Fruit fly (Drosophila melanogaster) whole organism, adult: Measurements from ENCODE around the gene pum.

ENCODE experiments used
- CG11617 ChIP-seq: fragments of 200-800 bp; sonication (Bioruptor generic); optimal IDR thresholded peaks from 2 replicates; lab custom pipeline; 2017; ENCODE audit warnings: mild to moderate bottlenecking, missing biosample characterization, missing genetic modification reagents, missing genetic modification characterization
- CG12768 ChIP-seq: fragments of 200-800 bp; sonication (Bioruptor generic); optimal IDR thresholded peaks from 2 replicates; lab custom pipeline; 2017; ENCODE audit warnings: missing biosample characterization, missing genetic modification characterization, mild to moderate bottlenecking, moderate library complexity, missing genetic modification reagents
- CG14711 ChIP-seq: fragments of 200-800 bp; sonication (Bioruptor generic); optimal IDR thresholded peaks from 2 replicates; lab custom pipeline; 2018; ENCODE audit warnings: missing biosample characterization, mild to moderate bottlenecking, missing genetic modification characterization, moderate library complexity
- CG1620 ChIP-seq: fragments of 200-800 bp; sonication (Bioruptor generic); optimal IDR thresholded peaks from 2 replicates; lab custom pipeline; 2016; ENCODE audit warnings: missing biosample characterization, missing genetic modification characterization
- CG33017 ChIP-seq: fragments of 200-800 bp; sonication (Bioruptor generic); optimal IDR thresholded peaks from 2 replicates; lab custom pipeline; 2018; ENCODE audit warnings: missing biosample characterization, mild to moderate bottlenecking, missing genetic modification characterization, moderate library complexity
- CG5204 ChIP-seq: fragments of 200-800 bp; sonication (Bioruptor generic); optimal IDR thresholded peaks from 2 replicates; lab custom pipeline; 2016; ENCODE audit warnings: missing biosample characterization, missing genetic modification characterization
- CG7045 ChIP-seq: fragments of 200-800 bp; sonication (Bioruptor generic); optimal IDR thresholded peaks from 2 replicates; lab custom pipeline; 2017; ENCODE audit warnings: missing biosample characterization, mild to moderate bottlenecking, missing genetic modification characterization
- CG7101 ChIP-seq: fragments of 200-800 bp; sonication (Bioruptor generic); optimal IDR thresholded peaks from 2 replicates; lab custom pipeline; 2018; ENCODE audit warnings: missing biosample characterization, mild to moderate bottlenecking, missing genetic modification characterization, moderate library complexity
- Clk ChIP-seq: fragments of 200-800 bp; sonication (Bioruptor generic); optimal IDR thresholded peaks from 2 replicates; lab custom pipeline; 2017; ENCODE audit warnings: missing biosample characterization, missing genetic modification characterization
- Crg-1 ChIP-seq: fragments of 200-800 bp; sonication (Bioruptor generic); optimal IDR thresholded peaks from 2 replicates; lab custom pipeline; 2016; ENCODE audit warnings: missing biosample characterization, missing genetic modification characterization
- Hr96 ChIP-seq: fragments of 200-800 bp; sonication (Bioruptor generic); optimal IDR thresholded peaks from 2 replicates; lab custom pipeline; 2016; ENCODE audit warnings: missing biosample characterization, missing genetic modification characterization
- Mnt ChIP-seq: fragments of 200-800 bp; sonication (Bioruptor generic); optimal IDR thresholded peaks from 2 replicates; lab custom pipeline; 2016; ENCODE audit warnings: missing biosample characterization, mild to moderate bottlenecking, missing genetic modification characterization
- bab1 ChIP-seq: fragments of 200-800 bp; sonication (Bioruptor generic); optimal IDR thresholded peaks from 3 replicates; lab custom pipeline; 2019; ENCODE audit warnings: missing biosample characterization, mild to moderate bottlenecking, missing genetic modification characterization, moderate library complexity
- cic ChIP-seq: fragments of 200-800 bp; sonication (Bioruptor generic); optimal IDR thresholded peaks from 2 replicates; lab custom pipeline; 2017; ENCODE audit warnings: missing biosample characterization, mild to moderate bottlenecking, missing genetic modification characterization, moderate library complexity
- cnc ChIP-seq, 2 experiments: fragments of >200 bp; optimal IDR thresholded peaks; 2 replicates each; lab custom pipeline; 2017
- kay ChIP-seq: fragments of 200-800 bp; sonication (Bioruptor generic); peaks from one replicate; lab custom pipeline; 2016; ENCODE audit warnings: missing biosample characterization, missing genetic modification characterization, borderline replicate concordance
- ovo ChIP-seq: fragments of 200-800 bp; sonication (Bioruptor generic); optimal IDR thresholded peaks from 2 replicates; lab custom pipeline; 2016; ENCODE audit warnings: missing biosample characterization, missing genetic modification characterization
- pad ChIP-seq: fragments of 200-800 bp; sonication (Bioruptor generic); optimal IDR thresholded peaks from 3 replicates; lab custom pipeline; 2017; ENCODE audit warnings: missing biosample characterization, missing genetic modification characterization, mild to moderate bottlenecking, moderate library complexity, missing genetic modification reagents
- tj ChIP-seq: fragments of 200-800 bp; sonication (Bioruptor generic); optimal IDR thresholded peaks from 3 replicates; lab custom pipeline; 2017; ENCODE audit warnings: missing biosample characterization, mild to moderate bottlenecking, missing genetic modification characterization, moderate library complexity
- toe ChIP-seq: fragments of 200-800 bp; sonication (Bioruptor generic); optimal IDR thresholded peaks from 2 replicates; lab custom pipeline; 2016; ENCODE audit warnings: missing biosample characterization, missing genetic modification characterization

The pum gene

dm6 chr3R:9257616-9258015 lies 20.1 kb upstream of the pum start, which contains the start of gene CG16736:
Gene CG16736 (minus strand): TSS chr3R:9257716.
- TF ChIP-seq CG7101 (tag; lab: Kevin White, UChicago): no peak

- TF ChIP-seq pad (GFP tag; lab: Kevin White, UChicago) (no peak), bab1 (no peak), toe (GFP tag; lab: Kevin White, UChicago) (no peak), tj (GFP tag; lab: Kevin White, UChicago) (no peak), CG7101 (tag; lab: Kevin White, UChicago) (no peak), CG5204 (GFP tag; lab: Kevin White, UChicago) (no peak), CG14711 (tag; lab: Kevin White, UChicago) (no peak), CG7045 (GFP tag; lab: Kevin White, UChicago) (no peak), CG11617 (GFP tag; lab: Kevin White, UChicago) (no peak), CG33017 (no peak), ovo (GFP tag; lab: Kevin White, UChicago) (no peak), CG1620 (GFP tag; lab: Kevin White, UChicago) (no peak), kay (GFP tag; lab: Kevin White, UChicago) (no peak)
These were observed 17.3 kb upstream of the pum start, which contains the start of gene CG16734 for dm6 chr3R:9254798-9255197. Gene CG16734 (plus strand): TSS chr3R:9255052.

DNA sequence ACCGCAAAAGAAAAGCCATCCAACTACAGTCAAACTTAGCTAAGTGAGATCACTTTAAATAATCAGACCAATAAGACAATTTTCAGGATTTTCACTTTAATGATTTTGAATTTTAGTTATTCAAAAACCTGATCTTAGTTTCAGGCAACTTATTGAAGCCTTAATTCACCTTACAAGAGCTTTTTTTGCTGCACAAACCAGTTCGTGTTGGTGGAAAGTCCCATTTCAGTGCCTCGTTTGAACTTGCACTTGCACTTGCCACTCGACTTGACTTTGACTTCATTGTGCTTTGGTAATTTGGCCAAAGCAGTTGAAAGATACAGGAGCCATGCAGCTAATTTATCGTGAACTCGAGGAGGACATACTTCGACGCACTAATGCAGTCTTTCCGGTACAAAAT lies 14.1 kb upstream of the pum start, which contains the start of gene St2:
TSS of gene St2 (plus strand) at position 301 of the 400 bp plus-strand sequence.
- TF ChIP-seq Hr96 (GFP tag; lab: Kevin White, UChicago) (no peak), Clk (no peak), Mnt (GFP tag; lab: Kevin White, UChicago) (no peak), pad (GFP tag; lab: Kevin White, UChicago) (no peak)

DNA sequence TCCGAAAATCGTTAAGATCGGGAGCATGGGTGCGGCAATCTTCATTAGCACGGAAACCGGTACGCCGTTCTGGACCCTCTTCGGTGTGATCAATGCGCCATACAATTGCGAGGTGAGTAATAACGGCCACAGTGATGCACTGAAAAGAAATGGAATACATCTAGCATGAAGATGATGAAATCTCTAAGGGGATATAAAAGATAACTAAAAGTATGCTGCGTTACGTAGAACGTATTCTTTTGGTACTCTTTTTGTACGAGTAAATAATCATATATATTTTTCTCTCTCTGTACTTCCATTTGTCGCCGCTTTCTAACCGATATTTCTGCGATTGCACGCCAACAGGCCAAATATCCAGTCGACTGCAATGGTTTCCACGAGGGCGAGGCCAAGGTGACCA lies 13.4 kb upstream of the pum start:
- TF ChIP-seq CG14711 (tag; lab: Kevin White, UChicago) (no peak), cnc (optimal IDR thresholded peaks at IDR 0.05; lab: Kevin White, UChicago) (no peak), bab1 (no peak), Clk (no peak), ovo (GFP tag; lab: Kevin White, UChicago) (no peak), CG11617 (GFP tag; lab: Kevin White, UChicago) (no peak), Mnt (GFP tag; lab: Kevin White, UChicago) (no peak), kay (GFP tag; lab: Kevin White, UChicago) (no peak), Crg-1 (no peak), CG5204 (GFP tag; lab: Kevin White, UChicago) (no peak), tj (GFP tag; lab: Kevin White, UChicago) (no peak), CG7101 (tag; lab: Kevin White, UChicago) (no peak), CG1620 (GFP tag; lab: Kevin White, UChicago) (no peak), CG12768 (no peak), pad (GFP tag; lab: Kevin White, UChicago) (no peak), toe (GFP tag; lab: Kevin White, UChicago) (no peak), Hr96 (GFP tag; lab: Kevin White, UChicago) (no peak)

- TF ChIP-seq Mnt (GFP tag; lab: Kevin White, UChicago): no peak
- no peak for TF ChIP-seq CG1620 (GFP tag; lab: Kevin White, UChicago)
- TF ChIP-seq cnc (optimal IDR thresholded peaks at IDR 0.05; lab: Kevin White, UChicago): no peak
- TF ChIP-seq CG33017: no peak
- no peak for TF ChIP-seq CG14711 (tag; lab: Kevin White, UChicago)
- no peak for TF ChIP-seq CG12768
- no peak for TF ChIP-seq pad (GFP tag; lab: Kevin White, UChicago)
These were observed 12.2 kb upstream of the pum start for dm6 chr3R:9249736-9250044.

- TF ChIP-seq CG7101 (tag; lab: Kevin White, UChicago) (no peak), ovo (GFP tag; lab: Kevin White, UChicago) (no peak), pad (GFP tag; lab: Kevin White, UChicago) (no peak), tj (GFP tag; lab: Kevin White, UChicago) (no peak), CG11617 (GFP tag; lab: Kevin White, UChicago) (no peak), toe (GFP tag; lab: Kevin White, UChicago) (no peak), cnc (optimal IDR thresholded peaks at IDR 0.05; lab: Kevin White, UChicago) (no peak), Clk (no peak), CG5204 (GFP tag; lab: Kevin White, UChicago) (no peak), CG1620 (GFP tag; lab: Kevin White, UChicago) (no peak), CG7045 (GFP tag; lab: Kevin White, UChicago) (no peak), bab1 (no peak), CG14711 (tag; lab: Kevin White, UChicago) (no peak), CG12768 (no peak), CG33017 (no peak), Mnt (GFP tag; lab: Kevin White, UChicago) (no peak), cic (GFP tag; lab: Kevin White, UChicago) (no peak), Hr96 (GFP tag; lab: Kevin White, UChicago) (no peak)
These were observed 11.7 kb upstream of the pum start for dm6 chr3R:9249025-9249735.
